Worm (Caenorhabditis elegans) whole organism, mixed stage, embryonic: Measurements from ENCODE around the gene rpl-25.1.

ENCODE experiments used
- M03D4.4 ChIP-seq: sonication (generic microtip); optimal IDR thresholded peaks from 2 replicates; lab custom pipeline; 2017; ENCODE audit warnings: mild to moderate bottlenecking, missing genetic modification characterization, missing compliant biosample characterization
- bed-3 ChIP-seq: fragments of 200-800 bp; sonication (Bioruptor generic); optimal IDR thresholded peaks from 3 replicates; lab custom pipeline; 2018; ENCODE audit warnings: mild to moderate bottlenecking, missing genetic modification characterization, moderate library complexity, missing compliant biosample characterization
- blmp-1 ChIP-seq: fragments of 150-350 bp; optimal IDR thresholded peaks from 2 replicates; lab custom pipeline; 2014; ENCODE audit warnings: missing biosample characterization, missing genetic modification characterization
- ceh-39 ChIP-seq: fragments of 150-350 bp; optimal IDR thresholded peaks from 2 replicates; lab custom pipeline; 2014; ENCODE audit warnings: missing biosample characterization, missing genetic modification characterization
- ceh-43 ChIP-seq: fragments of 200-800 bp; sonication (Bioruptor generic); optimal IDR thresholded peaks from 2 replicates; lab custom pipeline; 2018; ENCODE audit warnings: mild to moderate bottlenecking, missing genetic modification characterization, moderate library complexity, missing compliant biosample characterization
- ceh-83 ChIP-seq: fragments of 200-800 bp; sonication (Bioruptor generic); optimal IDR thresholded peaks from 2 replicates; lab custom pipeline; 2018; ENCODE audit warnings: mild to moderate bottlenecking, missing genetic modification characterization, missing compliant biosample characterization
- ces-1 ChIP-seq: fragments of 150-350 bp; optimal IDR thresholded peaks from 2 replicates; lab custom pipeline; 2014; ENCODE audit warnings: missing biosample characterization, missing genetic modification reagents, missing genetic modification characterization
- cnd-1 ChIP-seq: fragments of 200-800 bp; sonication (Bioruptor generic); optimal IDR thresholded peaks from 2 replicates; lab custom pipeline; 2018; ENCODE audit warnings: mild to moderate bottlenecking, missing genetic modification characterization, missing compliant biosample characterization
- drap-1 ChIP-seq: fragments of 200-800 bp; sonication (Bioruptor generic); optimal IDR thresholded peaks from 3 replicates; lab custom pipeline; 2018; ENCODE audit warnings: mild to moderate bottlenecking, missing genetic modification characterization, missing compliant biosample characterization
- elt-1 ChIP-seq: sonication (generic microtip); optimal IDR thresholded peaks from 2 replicates; lab custom pipeline; 2017; ENCODE audit warnings: missing genetic modification characterization, mild to moderate bottlenecking, missing compliant biosample characterization, antibody characterized with exemption, moderate library complexity, borderline replicate concordance; ENCODE audit not compliant: insufficient read depth
- elt-3 ChIP-seq: fragments of 150-350 bp; optimal IDR thresholded peaks from 2 replicates; lab custom pipeline; 2014; ENCODE audit warnings: missing biosample characterization, missing genetic modification characterization
- flh-1 ChIP-seq: fragments of 200-800 bp; sonication (Bioruptor generic); optimal IDR thresholded peaks from 2 replicates; lab custom pipeline; 2018; ENCODE audit warnings: mild to moderate bottlenecking, missing genetic modification characterization, moderate library complexity, missing compliant biosample characterization
- ham-2 ChIP-seq: fragments of 200-800 bp; sonication (Bioruptor generic); optimal IDR thresholded peaks from 2 replicates; lab custom pipeline; 2018; ENCODE audit warnings: mild to moderate bottlenecking, missing genetic modification characterization, missing compliant biosample characterization
- hlh-1 ChIP-seq: fragments of 150-350 bp; optimal IDR thresholded peaks from 2 replicates; lab custom pipeline; 2014; ENCODE audit warnings: missing biosample characterization, missing genetic modification reagents, missing genetic modification characterization
- lin-13 ChIP-seq: fragments of 150-350 bp; optimal IDR thresholded peaks from 2 replicates; lab custom pipeline; 2014; ENCODE audit warnings: missing biosample characterization, missing genetic modification characterization
- lin-32 ChIP-seq: fragments of 200-800 bp; sonication (Bioruptor generic); optimal IDR thresholded peaks from 2 replicates; lab custom pipeline; 2018; ENCODE audit warnings: mild to moderate bottlenecking, missing genetic modification characterization, missing compliant biosample characterization
- lsy-2 ChIP-seq: fragments of 150-350 bp; optimal IDR thresholded peaks from 2 replicates; lab custom pipeline; 2014; ENCODE audit warnings: missing biosample characterization, missing genetic modification characterization
- mab-5 ChIP-seq: fragments of 150-350 bp; optimal IDR thresholded peaks from 2 replicates; lab custom pipeline; 2014; ENCODE audit warnings: missing biosample characterization, missing genetic modification characterization
- mep-1 ChIP-seq: fragments of 150-350 bp; optimal IDR thresholded peaks from 2 replicates; lab custom pipeline; 2017; ENCODE audit warnings: missing biosample characterization, missing genetic modification reagents, missing genetic modification characterization, inconsistent platforms
- mls-2 ChIP-seq: sonication (generic microtip); optimal IDR thresholded peaks from 2 replicates; lab custom pipeline; 2016; ENCODE audit warnings: mild to moderate bottlenecking, missing genetic modification characterization, moderate library complexity, missing compliant biosample characterization
- nhr-12 ChIP-seq: fragments of 150-350 bp; optimal IDR thresholded peaks from 2 replicates; lab custom pipeline; 2014; ENCODE audit warnings: missing biosample characterization, missing genetic modification characterization
- nhr-2 ChIP-seq: fragments of 150-350 bp; optimal IDR thresholded peaks from 2 replicates; lab custom pipeline; 2014; ENCODE audit warnings: missing biosample characterization, missing genetic modification characterization
- nhr-237 ChIP-seq: fragments of 150-350 bp; optimal IDR thresholded peaks from 2 replicates; lab custom pipeline; 2014; ENCODE audit warnings: missing biosample characterization, missing genetic modification characterization
- nhr-28 ChIP-seq: fragments of 150-350 bp; optimal IDR thresholded peaks from 2 replicates; lab custom pipeline; 2014; ENCODE audit warnings: missing biosample characterization, missing genetic modification characterization
- nhr-76 ChIP-seq: sonication (generic microtip); optimal IDR thresholded peaks from 2 replicates; lab custom pipeline; 2017; ENCODE audit warnings: missing biosample characterization, missing genetic modification characterization
- pha-4 ChIP-seq: fragments of 150-350 bp; optimal IDR thresholded peaks from 2 replicates; lab custom pipeline; 2018; ENCODE audit warnings: missing biosample characterization, missing genetic modification reagents, missing genetic modification characterization
- sem-2 ChIP-seq: fragments of 200-800 bp; sonication (Bioruptor generic); optimal IDR thresholded peaks from 2 replicates; lab custom pipeline; 2018; ENCODE audit warnings: mild to moderate bottlenecking, missing genetic modification characterization, missing compliant biosample characterization
- snpc-4 ChIP-seq: fragments of 150-350 bp; optimal IDR thresholded peaks from 2 replicates; lab custom pipeline; 2014; ENCODE audit warnings: missing biosample characterization, missing genetic modification characterization
- sptf-1 ChIP-seq: sonication (generic microtip); optimal IDR thresholded peaks from 2 replicates; lab custom pipeline; 2017; ENCODE audit warnings: mild to moderate bottlenecking, missing genetic modification characterization, moderate library complexity, missing compliant biosample characterization
- tbx-8 ChIP-seq: fragments of 200-800 bp; sonication (Bioruptor generic); optimal IDR thresholded peaks from 2 replicates; lab custom pipeline; 2018; ENCODE audit warnings: mild to moderate bottlenecking, missing genetic modification characterization, moderate library complexity, missing compliant biosample characterization
- unc-120 ChIP-seq: sonication (generic microtip); optimal IDR thresholded peaks from 2 replicates; lab custom pipeline; 2017; ENCODE audit warnings: missing genetic modification characterization, missing compliant biosample characterization; ENCODE audit not compliant: poor library complexity, severe bottlenecking
- unc-39 ChIP-seq: fragments of 150-350 bp; optimal IDR thresholded peaks from 2 replicates; lab custom pipeline; 2014; ENCODE audit warnings: missing biosample characterization, missing genetic modification characterization
- unc-62 ChIP-seq: fragments of 150-350 bp; optimal IDR thresholded peaks from 2 replicates; lab custom pipeline; 2014; ENCODE audit warnings: missing biosample characterization, missing genetic modification reagents, missing genetic modification characterization
- zip-8 ChIP-seq: fragments of 150-350 bp; optimal IDR thresholded peaks from 2 replicates; lab custom pipeline; 2014; ENCODE audit warnings: missing biosample characterization, missing genetic modification characterization
- ztf-11 ChIP-seq: fragments of 150-350 bp; optimal IDR thresholded peaks from 2 replicates; lab custom pipeline; 2014; ENCODE audit warnings: missing biosample characterization, missing genetic modification characterization

Gene rpl-25.1

ce11 chrX:4694611-4695370 lies 20.2 kb upstream of the rpl-25.1 start:
- TF ChIP-seq elt-1 (tag; lab: Kevin White, UChicago), result no peak
- TF ChIP-seq ham-2, result peak; percentile 93
- TF ChIP-seq blmp-1, result peak; percentile 28

ce11 chrX:4698271-4698670 lies 16.7 kb upstream of the rpl-25.1 start:
- TF ChIP-seq M03D4.4 (no peak), flh-1 (GFP tag; lab: Kevin White, UChicago) (no peak), bed-3 (GFP tag; lab: Kevin White, UChicago) (no peak), drap-1 (GFP tag; lab: Kevin White, UChicago) (no peak), elt-3 (tag; lab: Kevin White, UChicago) (no peak), ham-2 (no peak), nhr-237 (tag; lab: Kevin White, UChicago) (no peak), snpc-4 (no peak), mls-2 (tag; lab: Kevin White, UChicago) (no peak), ces-1 (no peak), blmp-1 (no peak)

ce11 chrX:4699411-4700050 lies 15.4 kb upstream of the rpl-25.1 start, which contains the start of gene hyl-2:
hyl-2 (minus strand) TSS chrX:4699461.
- TF ChIP-seq lin-13 (peak; percentile 10), lsy-2 (tag; lab: Kevin White, UChicago) (no peak), ceh-83 (no peak), elt-1 (tag; lab: Kevin White, UChicago) (peak; percentile 21), mep-1 (tag; lab: Kevin White, UChicago) (no peak), ztf-11 (tag; lab: Kevin White, UChicago) (no peak), ham-2 (peak; percentile 37), sem-2 (GFP tag; lab: Kevin White, UChicago) (no peak), elt-3 (tag; lab: Kevin White, UChicago) (no peak), hlh-1 (tag; lab: Kevin White, UChicago) (peak; percentile 5), nhr-28 (tag; lab: Kevin White, UChicago) (no peak), ceh-43 (GFP tag; lab: Kevin White, UChicago) (no peak), unc-62 (no peak), mab-5 (tag; lab: Kevin White, UChicago) (no peak), nhr-2 (tag; lab: Kevin White, UChicago) (no peak), lin-32 (GFP tag; lab: Kevin White, UChicago) (no peak), M03D4.4 (no peak), snpc-4 (no peak), bed-3 (GFP tag; lab: Kevin White, UChicago) (no peak), blmp-1 (no peak), mls-2 (tag; lab: Kevin White, UChicago) (peak; percentile 8), pha-4 (no peak), nhr-237 (tag; lab: Kevin White, UChicago) (no peak), nhr-76 (no peak), ces-1 (no peak), zip-8 (tag; lab: Kevin White, UChicago) (no peak), unc-120 (tag; lab: Kevin White, UChicago) (no peak), nhr-12 (tag; lab: Kevin White, UChicago) (no peak), ceh-39 (no peak), unc-39 (tag; lab: Kevin White, UChicago) (no peak), tbx-8 (no peak), sptf-1 (peak; percentile 42), flh-1 (GFP tag; lab: Kevin White, UChicago) (no peak), drap-1 (GFP tag; lab: Kevin White, UChicago) (no peak), cnd-1 (tag; lab: Kevin White, UChicago) (peak; percentile 39)
